Fruit fly (Drosophila melanogaster) whole organism, embryonic: ENCODE measurements around the gene Cyp12a4.
A peak's percentile ranks its signal among the peaks of the same experiment; 100 is the strongest.

Experiments used
- Asciz ChIP-seq: fragments of 200-800 bp; sonication (Bioruptor generic); optimal IDR thresholded peaks from 2 replicates; lab custom pipeline; 2017; ENCODE audit warnings: missing biosample characterization, mild to moderate bottlenecking, missing genetic modification characterization, missing genetic modification reagents
- Atf6 ChIP-seq: fragments of 200-800 bp; sonication (Bioruptor generic); IDR thresholded peaks from 2 replicates; pipeline ENCODE4 v1.3.6; 2022; ENCODE audit warnings: missing biosample characterization, missing genetic modification characterization
- CG11560 ChIP-seq: fragments of 200-800 bp; sonication (Bioruptor generic); IDR thresholded peaks from 3 replicates; pipeline ENCODE4 v1.3.6; 2022; ENCODE audit warnings: missing biosample characterization, missing genetic modification characterization
- CG12155 ChIP-seq: fragments of 200-800 bp; sonication (Bioruptor generic); optimal IDR thresholded peaks from 3 replicates; lab custom pipeline; 2016; ENCODE audit warnings: missing biosample characterization, missing genetic modification characterization
- CG13287 ChIP-seq: fragments of 200-800 bp; sonication (Bioruptor generic); IDR thresholded peaks from 2 replicates; pipeline ENCODE4 v1.3.6; 2022; ENCODE audit warnings: missing biosample characterization, missing genetic modification characterization; ENCODE audit not compliant: partially characterized antibody
- CG13296 ChIP-seq: fragments of 200-800 bp; sonication (Bioruptor generic); optimal IDR thresholded peaks from 3 replicates; lab custom pipeline; 2018; ENCODE audit warnings: missing biosample characterization, mild to moderate bottlenecking, missing genetic modification characterization
- CG17385 ChIP-seq: fragments of 200-800 bp; sonication (Bioruptor generic); optimal IDR thresholded peaks from 3 replicates; lab custom pipeline; 2018; ENCODE audit warnings: missing biosample characterization, mild to moderate bottlenecking, missing genetic modification characterization
- CG17568 ChIP-seq: fragments of 200-800 bp; sonication (Bioruptor generic); optimal IDR thresholded peaks from 2 replicates; lab custom pipeline; 2018; ENCODE audit warnings: missing biosample characterization, mild to moderate bottlenecking, missing genetic modification characterization, moderate library complexity
- CG2712 ChIP-seq: fragments of 200-800 bp; optimal IDR thresholded peaks from 3 replicates; lab custom pipeline; 2019; ENCODE audit warnings: missing biosample characterization, mild to moderate bottlenecking, missing genetic modification characterization, moderate library complexity
- CG3163 ChIP-seq: fragments of 200-800 bp; sonication (Bioruptor generic); optimal IDR thresholded peaks from 3 replicates; lab custom pipeline; 2016; ENCODE audit warnings: missing biosample characterization, missing genetic modification characterization
- CG32767 ChIP-seq: fragments of 200-800 bp; sonication (Bioruptor generic); IDR thresholded peaks from 2 replicates; pipeline ENCODE4 v1.3.6; 2022; ENCODE audit warnings: missing biosample characterization, missing genetic modification characterization
- CG34224 ChIP-seq: fragments of 200-800 bp; sonication (Bioruptor generic); IDR thresholded peaks from 3 replicates; pipeline ENCODE4 v1.3.6; 2022; ENCODE audit warnings: missing biosample characterization, missing genetic modification characterization; ENCODE audit not compliant: partially characterized antibody
- CG34422 ChIP-seq: fragments of 200-800 bp; sonication (Bioruptor generic); IDR thresholded peaks from 3 replicates; pipeline ENCODE4 v1.3.6; 2022; ENCODE audit warnings: missing biosample characterization, missing genetic modification characterization
- CG4360 ChIP-seq: fragments of 200-800 bp; sonication (Bioruptor generic); IDR thresholded peaks from 2 replicates; pipeline ENCODE4 v1.3.6; 2022; ENCODE audit warnings: missing biosample characterization, missing genetic modification characterization
- CG5180 ChIP-seq: fragments of 200-800 bp; sonication (Bioruptor generic); optimal IDR thresholded peaks from 3 replicates; lab custom pipeline; 2017; ENCODE audit warnings: missing biosample characterization, missing genetic modification characterization, mild to moderate bottlenecking, moderate library complexity, missing genetic modification reagents
- CG6175 ChIP-seq: fragments of 200-800 bp; sonication (Bioruptor generic); IDR thresholded peaks from 3 replicates; pipeline ENCODE4 v1.3.6; 2022; ENCODE audit warnings: missing biosample characterization, missing genetic modification characterization
- CG9609 ChIP-seq: fragments of 200-800 bp; sonication (Bioruptor generic); optimal IDR thresholded peaks from 3 replicates; lab custom pipeline; 2016; ENCODE audit warnings: missing biosample characterization, missing genetic modification characterization
- CHES-1-like ChIP-seq: fragments of 200-800 bp; sonication (Bioruptor generic); optimal IDR thresholded peaks from 2 replicates; lab custom pipeline; 2016; ENCODE audit warnings: missing biosample characterization, missing genetic modification characterization
- Camta ChIP-seq: fragments of 200-800 bp; sonication (Bioruptor generic); optimal IDR thresholded peaks from 2 replicates; lab custom pipeline; 2016; ENCODE audit warnings: missing biosample characterization, missing genetic modification characterization
- D19A ChIP-seq: fragments of 200-800 bp; optimal IDR thresholded peaks from 3 replicates; lab custom pipeline; 2019; ENCODE audit warnings: missing biosample characterization, mild to moderate bottlenecking, missing genetic modification characterization, moderate library complexity
- Deaf1 ChIP-seq: fragments of 200-800 bp; optimal IDR thresholded peaks from 3 replicates; lab custom pipeline; 2019; ENCODE audit warnings: missing biosample characterization, mild to moderate bottlenecking, missing genetic modification characterization, moderate library complexity
- Dll ChIP-seq: fragments of 200-800 bp; sonication (Bioruptor generic); IDR thresholded peaks from 4 replicates; pipeline ENCODE4 v1.3.6; 2022; ENCODE audit warnings: missing biosample characterization, missing genetic modification characterization; ENCODE audit not compliant: partially characterized antibody
- Doc3 ChIP-seq: fragments of 200-800 bp; sonication (Bioruptor generic); IDR thresholded peaks from 3 replicates; pipeline ENCODE4 v1.3.6; 2022; ENCODE audit warnings: missing biosample characterization, missing genetic modification characterization; ENCODE audit not compliant: partially characterized antibody
- Drgx ChIP-seq: fragments of 200-800 bp; sonication (Bioruptor generic); IDR thresholded peaks from 2 replicates; pipeline ENCODE4 v1.3.6; 2022; ENCODE audit warnings: missing biosample characterization, missing genetic modification characterization
- Rfx ChIP-seq: fragments of 200-800 bp; sonication (Bioruptor generic); IDR thresholded peaks from 2 replicates; pipeline ENCODE4 v1.3.6; 2022; ENCODE audit warnings: missing biosample characterization, missing genetic modification characterization
- Rx ChIP-seq: fragments of 200-800 bp; sonication (Bioruptor generic); IDR thresholded peaks from 2 replicates; pipeline ENCODE4 v1.3.6; 2022; ENCODE audit warnings: missing biosample characterization, missing genetic modification characterization
- Trl ChIP-seq, 3 experiments: fragments of >200 bp in 2 of 3; fragments of 200-800 bp in 1 of 3; sonication (Bioruptor generic) in 1 of 3; optimal IDR thresholded peaks; 2 replicates in 1 of 3; 3 replicates in 2 of 3; lab custom pipeline; 2016 to 2017; ENCODE audit warnings: missing biosample characterization in 1 of 3, missing genetic modification characterization in 1 of 3
- abd-A ChIP-seq: fragments of 200-800 bp; sonication (Bioruptor generic); optimal IDR thresholded peaks from 3 replicates; lab custom pipeline; 2019; ENCODE audit warnings: missing biosample characterization, mild to moderate bottlenecking, missing genetic modification characterization, moderate library complexity
- bsh ChIP-seq, 2 experiments: fragments of 200-800 bp; sonication (Bioruptor generic); optimal IDR thresholded peaks; 2 replicates each; lab custom pipeline; 2017 to 2018; ENCODE audit warnings: mild to moderate bottlenecking in 2 of 2, missing biosample characterization in 2 of 2, missing genetic modification characterization in 2 of 2, moderate library complexity in 1 of 2
- cg ChIP-seq: fragments of 200-800 bp; sonication (Bioruptor generic); optimal IDR thresholded peaks from 3 replicates; lab custom pipeline; 2019; ENCODE audit warnings: missing biosample characterization, mild to moderate bottlenecking, missing genetic modification characterization, moderate library complexity
- chinmo ChIP-seq: fragments of 200-800 bp; sonication (Bioruptor generic); IDR thresholded peaks from 4 replicates; pipeline ENCODE4 v1.3.6; 2022; ENCODE audit warnings: missing biosample characterization, missing genetic modification characterization; ENCODE audit not compliant: partially characterized antibody
- corto ChIP-seq: fragments of 200-800 bp; sonication (Bioruptor generic); optimal IDR thresholded peaks from 2 replicates; lab custom pipeline; 2016; ENCODE audit warnings: missing biosample characterization, mild to moderate bottlenecking, missing genetic modification characterization, moderate library complexity
- hbn ChIP-seq: fragments of 200-800 bp; sonication (Bioruptor generic); IDR thresholded peaks from 2 replicates; pipeline ENCODE4 v1.3.6; 2022; ENCODE audit warnings: missing biosample characterization, missing genetic modification characterization; ENCODE audit not compliant: partially characterized antibody
- lbe ChIP-seq: fragments of 200-800 bp; sonication (Bioruptor generic); optimal IDR thresholded peaks from 2 replicates; lab custom pipeline; 2016; ENCODE audit warnings: missing biosample characterization, mild to moderate bottlenecking, missing genetic modification characterization
- nom ChIP-seq: fragments of 200-800 bp; sonication (Bioruptor generic); optimal IDR thresholded peaks from 2 replicates; lab custom pipeline; 2017; ENCODE audit warnings: missing biosample characterization, missing genetic modification characterization, mild to moderate bottlenecking, moderate library complexity, missing genetic modification reagents
- otp ChIP-seq: fragments of 200-800 bp; sonication (Bioruptor generic); IDR thresholded peaks from 3 replicates; pipeline ENCODE4, ENCODE4 v1.3.6; 2022; ENCODE audit warnings: missing biosample characterization, missing genetic modification characterization
- psq ChIP-seq: fragments of 200-800 bp; sonication (Bioruptor generic); optimal IDR thresholded peaks from 2 replicates; lab custom pipeline; 2017; ENCODE audit warnings: missing biosample characterization, missing genetic modification characterization
- rib ChIP-seq: fragments of 200-800 bp; sonication (Bioruptor generic); IDR thresholded peaks from 2 replicates; pipeline ENCODE4 v1.3.6; 2022; ENCODE audit warnings: missing biosample characterization, missing genetic modification characterization
- seq ChIP-seq: fragments of 200-800 bp; sonication (Bioruptor generic); IDR thresholded peaks from 2 replicates; pipeline ENCODE4 v1.3.6; 2022; ENCODE audit warnings: missing biosample characterization, missing genetic modification characterization
- sisA ChIP-seq: fragments of 200-800 bp; sonication (Bioruptor generic); IDR thresholded peaks from 2 replicates; pipeline ENCODE4 v1.3.6; 2022; ENCODE audit warnings: missing biosample characterization, missing genetic modification characterization
- sna ChIP-seq: fragments of 200-800 bp; sonication (Bioruptor generic); IDR thresholded peaks from 2 replicates; pipeline ENCODE4 v1.3.6; 2022; ENCODE audit warnings: missing biosample characterization, missing genetic modification characterization; ENCODE audit not compliant: partially characterized antibody
- sqz ChIP-seq: fragments of 200-800 bp; sonication (Bioruptor generic); optimal IDR thresholded peaks from 3 replicates; lab custom pipeline; 2018; ENCODE audit warnings: missing biosample characterization, mild to moderate bottlenecking, missing genetic modification characterization
- unc-4 ChIP-seq: fragments of 200-800 bp; sonication (Bioruptor generic); IDR thresholded peaks from 2 replicates; pipeline ENCODE4 v1.3.6; 2022; ENCODE audit warnings: missing biosample characterization, missing genetic modification characterization; ENCODE audit not compliant: partially characterized antibody
- zen2 ChIP-seq: fragments of 200-800 bp; sonication (Bioruptor generic); IDR thresholded peaks from 3 replicates; pipeline ENCODE4 v1.3.6; 2022; ENCODE audit warnings: missing biosample characterization, missing genetic modification characterization; ENCODE audit not compliant: partially characterized antibody
- zf30C ChIP-seq: fragments of 200-800 bp; sonication (Bioruptor generic); optimal IDR thresholded peaks from 3 replicates; lab custom pipeline; 2018; ENCODE audit warnings: missing biosample characterization, mild to moderate bottlenecking, missing genetic modification characterization

Gene Cyp12a4

dm6 chr3R:19164873-19165456 lies 30.0 kb downstream of the Cyp12a4 start (continued):
- peak; percentile 17 for TF ChIP-seq CG12155 (GFP tag; lab: Kevin White, UChicago)
- no peak for TF ChIP-seq hbn
- TF ChIP-seq, all 482 proteins: peak for 161

- TF ChIP-seq zen2 (GFP tag; lab: Robert Waterston, UW) (0 out of 3 replicates have a peak, but pooled peaks have one; percentile 16), D19A (tag; lab: Kevin White, UChicago) (peak; percentile 7), CG2712 (tag; lab: Kevin White, UChicago) (peak; percentile 5), Trl (optimal IDR thresholded peaks at IDR 0.05; lab: Kevin White, UChicago) (peak; percentile 96 to 100), Trl (GFP tag; optimal IDR thresholded peaks at IDR 0.05; lab: Kevin White, UChicago) (peak; percentile 24), CG13287 (GFP tag; lab: Robert Waterston, UW) (peak; percentile 40), otp (no peak; the same call in 2 of the 3 replicates), CG32767 (peak; percentile 96), CG6175 (GFP tag; lab: Robert Waterston, UW) (no peak), Deaf1 (peak; percentile 69), rib (GFP tag; lab: Robert Waterston, UW) (peak; percentile 44; the same call in 1 of the 2 replicates), zf30C (GFP tag; lab: Kevin White, UChicago) (peak; percentile 7), sisA (GFP tag; lab: Robert Waterston, UW) (no peak), bsh (GFP tag; optimal IDR thresholded peaks at IDR 0.05; lab: Kevin White, UChicago) (peak in 1 of 2 experiments; percentile 56), CG17568 (peak; percentile 41), CG17385 (GFP tag; lab: Kevin White, UChicago) (peak; percentile 40), Doc3 (GFP tag; lab: Robert Waterston, UW) (peak; percentile 28; the same call in 1 of the 3 replicates), chinmo (GFP tag; lab: Robert Waterston, UW) (peak; percentile 82; the same call in 2 of the 4 replicates), sna (GFP tag; lab: Robert Waterston, UW) (0 out of 2 replicates have a peak, but pooled peaks have one; percentile 32), Camta (no peak), Drgx (GFP tag; lab: Robert Waterston, UW) (peak; percentile 67), CG11560 (no peak), lbe (GFP tag; lab: Kevin White, UChicago) (peak; percentile 87), Dll (GFP tag; lab: Robert Waterston, UW) (peak; percentile 47; the same call in 1 of the 4 replicates), Asciz (GFP tag; lab: Kevin White, UChicago) (no peak), CG3163 (peak; percentile 98), CG34422 (GFP tag; lab: Robert Waterston, UW) (0 out of 3 replicates have a peak, but pooled peaks have one; percentile 34), cg (GFP tag; lab: Kevin White, UChicago) (peak; percentile 74), CG34224 (GFP tag; lab: Robert Waterston, UW) (peak; percentile 42; the same call in 2 of the 3 replicates), nom (GFP tag; lab: Kevin White, UChicago) (peak; percentile 48), sqz (GFP tag; lab: Kevin White, UChicago) (peak; percentile 100), CG9609 (no peak), unc-4 (GFP tag; lab: Robert Waterston, UW) (peak; percentile 31; the same call in 1 of the 2 replicates), CG13296 (GFP tag; lab: Kevin White, UChicago) (no peak), corto (peak; percentile 53), seq (GFP tag; lab: Robert Waterston, UW) (peak; percentile 43; the same call in 1 of the 2 replicates), psq (GFP tag; lab: Kevin White, UChicago) (peak; percentile 73), Rx (GFP tag; lab: Robert Waterston, UW) (no peak), CG4360 (GFP tag; lab: Robert Waterston, UW) (peak; percentile 97), CHES-1-like (GFP tag; lab: Kevin White, UChicago) (no peak), CG5180 (peak; percentile 41), Atf6 (GFP tag; lab: Robert Waterston, UW) (peak; percentile 17; the same call in 1 of the 2 replicates), abd-A (tag; lab: Kevin White, UChicago) (peak; percentile 64), Rfx (GFP tag; lab: Robert Waterston, UW) (peak; percentile 22; the same call in 1 of the 2 replicates)
Measured at dm6 chr3R:19165620-19166055, 30.7 kb downstream of the Cyp12a4 start.
